Worm (Caenorhabditis elegans): ENCODE measurements around the gene Y76A2B.4.

Y76A2B.4 gene

ce11 chrIII:13563000-13563522 is 16.5 kb upstream of the Y76A2B.4 start, which contains the start of gene T05D4.2 (continued):
- peak; percentile 57 for TF ChIP-seq ama-1 (optimal IDR thresholded peaks at IDR 0.05)
- no peak for TF ChIP-seq ceh-32 (tag; optimal IDR thresholded peaks at IDR 0.05; ENCODE audit: poor library complexity)
- TF ChIP-seq nhr-102 (tag; optimal IDR thresholded peaks at IDR 0.05) = no peak

ce11 chrIII:13561233-13561632 is 14.7 kb upstream of the Y76A2B.4 start:
- peak; percentile 2 for TF ChIP-seq aha-1 (tag)
- TF ChIP-seq lir-3 (tag; optimal IDR thresholded peaks at IDR 0.05) = no peak
- TF ChIP-seq nhr-10 (tag; optimal IDR thresholded peaks at IDR 0.05) = no peak

- TF ChIP-seq gei-8 (GFP tag; optimal IDR thresholded peaks at IDR 0.05) (no peak), daf-16 (GFP tag; optimal IDR thresholded peaks at IDR 0.05) (no peak), daf-16 (tag; optimal IDR thresholded peaks at IDR 0.05) (no peak), snpc-4 (tag; optimal IDR thresholded peaks at IDR 0.05) (no peak), nhr-25 (tag; optimal IDR thresholded peaks at IDR 0.05; ENCODE audit: borderline replicate concordance, insufficient read depth) (no peak), nhr-102 (tag; optimal IDR thresholded peaks at IDR 0.05) (no peak), Y75B8A.6 (GFP tag; IDR thresholded peaks at IDR 0.05) (no peak), daf-19 (GFP tag; conservative IDR thresholded peaks at IDR 0.05) (no peak), Y5F2A.4 (GFP tag; optimal IDR thresholded peaks at IDR 0.05) (no peak), R02D3.7 (tag; optimal IDR thresholded peaks at IDR 0.05) (no peak), ama-1 (optimal IDR thresholded peaks at IDR 0.05) (no peak), F49E8.2 (tag; optimal IDR thresholded peaks at IDR 0.05; ENCODE audit: borderline replicate concordance) (no peak), lir-3 (tag; optimal IDR thresholded peaks at IDR 0.05) (no peak), pha-4 (GFP tag; IDR thresholded peaks at IDR 0.05) (no peak), pha-4 (tag; optimal IDR thresholded peaks at IDR 0.05) (no peak), ceh-44 (GFP tag; IDR thresholded peaks at IDR 0.05) (no peak), unc-62 (GFP tag; optimal IDR thresholded peaks at IDR 0.05 in 1 of 2) (no peak), unc-62 (tag; optimal IDR thresholded peaks at IDR 0.05) (no peak)
Measured at ce11 chrIII:13560715-13561114, 14.1 kb upstream of the Y76A2B.4 start.

ce11 chrIII:13556039-13556438 is 9.5 kb upstream of the Y76A2B.4 start:
- peak; percentile 84 for TF ChIP-seq aha-1 (tag)
- no peak for TF ChIP-seq spr-3 (GFP tag; optimal IDR thresholded peaks at IDR 0.05)
- TF ChIP-seq F26F4.8 (GFP tag; conservative IDR thresholded peaks at IDR 0.05) = no peak
- no peak for TF ChIP-seq ZK546.5 (tag; optimal IDR thresholded peaks at IDR 0.05)
- no peak for TF ChIP-seq rbr-2 (tag; optimal IDR thresholded peaks at IDR 0.05)
- TF ChIP-seq dve-1 (tag; optimal IDR thresholded peaks at IDR 0.05; ENCODE audit: insufficient read depth) = no peak
- TF ChIP-seq mdt-29 (GFP tag; IDR thresholded peaks at IDR 0.05) = 0 out of 2 replicates have a peak, but pooled peaks have one; percentile 8
- TF ChIP-seq hlh-30 (tag; optimal IDR thresholded peaks at IDR 0.05; ENCODE audit: insufficient read depth) = peak; percentile 39
- no peak for TF ChIP-seq dmd-6 (GFP tag; IDR thresholded peaks at IDR 0.05)
- TF ChIP-seq ceh-62 (tag; optimal IDR thresholded peaks at IDR 0.05) = no peak
- no peak for TF ChIP-seq hif-1 (tag; optimal IDR thresholded peaks at IDR 0.05)
- no peak for TF ChIP-seq egl-27 (tag; optimal IDR thresholded peaks at IDR 0.05)
- peak; percentile 10 for TF ChIP-seq hlh-11 (tag; optimal IDR thresholded peaks at IDR 0.05)
- TF ChIP-seq nhr-48 (tag; optimal IDR thresholded peaks at IDR 0.05) = no peak
- no peak for TF ChIP-seq ceh-20 (GFP tag; IDR thresholded peaks at IDR 0.05)
- TF ChIP-seq unc-39 (tag; optimal IDR thresholded peaks at IDR 0.05) = no peak
- TF ChIP-seq F10B5.3 (tag; optimal IDR thresholded peaks at IDR 0.05) = no peak
- no peak for TF ChIP-seq lin-1 (GFP tag; IDR thresholded peaks at IDR 0.05)
- no peak for TF ChIP-seq ctbp-1 (GFP tag; IDR thresholded peaks at IDR 0.05)
- TF ChIP-seq Y105C5A.15 (GFP tag; IDR thresholded peaks at IDR 0.05) = no peak
- TF ChIP-seq daf-12 (tag; optimal IDR thresholded peaks at IDR 0.05) = no peak
- no peak for TF ChIP-seq madf-9 (GFP tag; conservative IDR thresholded peaks at IDR 0.05)
- no peak for TF ChIP-seq dmd-8 (GFP tag; IDR thresholded peaks at IDR 0.05)
- no peak for TF ChIP-seq saeg-2 (GFP tag; IDR thresholded peaks at IDR 0.05)
- TF ChIP-seq nhr-28 (tag; optimal IDR thresholded peaks at IDR 0.05) = peak; percentile 10
- no peak for TF ChIP-seq unc-62 (GFP tag; optimal IDR thresholded peaks at IDR 0.05 in 1 of 2)
- no peak for TF ChIP-seq unc-62 (tag; optimal IDR thresholded peaks at IDR 0.05)
- no peak for TF ChIP-seq ceh-44 (GFP tag; IDR thresholded peaks at IDR 0.05)
- TF ChIP-seq F44E2.7 (GFP tag; IDR thresholded peaks at IDR 0.05) = no peak
- no peak for TF ChIP-seq nhr-6 (tag; optimal IDR thresholded peaks at IDR 0.05)

Data from whole organism, L4 larva.